Worm (Caenorhabditis elegans) whole organism, young adult: Measurements from ENCODE around the gene Y53C12B.1.

ENCODE experiments used
- B0035.1 ChIP-seq: sonication (generic microtip); optimal IDR thresholded peaks from 2 replicates; lab custom pipeline; 2016; ENCODE audit warnings: missing genetic modification characterization, mild to moderate bottlenecking, missing compliant biosample characterization, missing genotype, missing genetic modification reagents
- C17E4.6 ChIP-seq: fragments of 200-800 bp; sonication (Bioruptor generic); IDR thresholded peaks from 2 replicates; pipeline ENCODE4 v1.3.6; 2022; ENCODE audit warnings: missing genetic modification reagents, missing genetic modification characterization, missing compliant biosample characterization
- F10E7.11 ChIP-seq: sonication (generic microtip); optimal IDR thresholded peaks from 2 replicates; lab custom pipeline; 2017; ENCODE audit warnings: mild to moderate bottlenecking, missing genetic modification characterization, moderate library complexity, missing compliant biosample characterization
- F23B12.7 ChIP-seq: sonication (generic microtip); optimal IDR thresholded peaks from 2 replicates; lab custom pipeline; 2017; ENCODE audit warnings: missing genetic modification characterization, mild to moderate bottlenecking, missing compliant biosample characterization, antibody characterized with exemption, moderate library complexity; ENCODE audit not compliant: insufficient read depth
- F37B4.10 ChIP-seq: fragments of 200-800 bp; sonication (Bioruptor generic); IDR thresholded peaks from 2 replicates; pipeline ENCODE4 v1.3.6; 2022; ENCODE audit warnings: missing genetic modification characterization, missing compliant biosample characterization
- F52B5.7 ChIP-seq: sonication (generic microtip); optimal IDR thresholded peaks from 2 replicates; lab custom pipeline; 2016; ENCODE audit warnings: mild to moderate bottlenecking, missing genetic modification characterization, missing compliant biosample characterization
- F57A8.1 ChIP-seq: fragments of 200-800 bp; sonication (Bioruptor generic); optimal IDR thresholded peaks from 2 replicates; lab custom pipeline; 2018; ENCODE audit warnings: mild to moderate bottlenecking, missing genetic modification characterization, moderate library complexity, missing compliant biosample characterization
- Y56A3A.18 ChIP-seq: fragments of 200-800 bp; sonication (Bioruptor generic); IDR thresholded peaks from 2 replicates; pipeline ENCODE4 v1.3.6; 2022; ENCODE audit warnings: missing genetic modification reagents, missing genetic modification characterization, missing compliant biosample characterization
- Y79H2A.3 ChIP-seq: fragments of 200-800 bp; sonication (Bioruptor generic); conservative IDR thresholded peaks from 2 replicates; pipeline ENCODE4 v1.3.6; 2022; ENCODE audit warnings: missing genetic modification reagents, missing genetic modification characterization, missing compliant biosample characterization
- ZK185.1 ChIP-seq: sonication (generic microtip); optimal IDR thresholded peaks from 2 replicates; lab custom pipeline; 2016; ENCODE audit warnings: mild to moderate bottlenecking, missing genetic modification characterization, missing compliant biosample characterization; ENCODE audit not compliant: poor library complexity, severe bottlenecking
- attf-3 ChIP-seq: fragments of 200-800 bp; sonication (Bioruptor generic); conservative IDR thresholded peaks from 2 replicates; pipeline ENCODE4 v1.3.6; 2022; ENCODE audit warnings: missing genetic modification reagents, missing genetic modification characterization, missing compliant biosample characterization
- cebp-2 ChIP-seq: fragments of 200-800 bp; sonication (Bioruptor generic); IDR thresholded peaks from 2 replicates; pipeline ENCODE4 v1.3.6; 2022; ENCODE audit warnings: missing genetic modification characterization, missing compliant biosample characterization
- ceh-100 ChIP-seq: fragments of 200-800 bp; sonication (Bioruptor generic); IDR thresholded peaks from 2 replicates; pipeline ENCODE4 v1.3.6; 2022; ENCODE audit warnings: missing genetic modification reagents, missing genetic modification characterization, missing compliant biosample characterization
- ceh-58 ChIP-seq: fragments of 200-800 bp; sonication (Bioruptor generic); IDR thresholded peaks from 2 replicates; pipeline ENCODE4 v1.3.6; 2022; ENCODE audit warnings: missing genetic modification characterization, missing compliant biosample characterization
- chd-7 ChIP-seq: sonication (generic microtip); optimal IDR thresholded peaks from 2 replicates; lab custom pipeline; 2016; ENCODE audit warnings: mild to moderate bottlenecking, missing genetic modification characterization, moderate library complexity, missing compliant biosample characterization
- die-1 ChIP-seq: sonication (generic microtip); optimal IDR thresholded peaks from 2 replicates; lab custom pipeline; 2016; ENCODE audit warnings: missing genotype, mild to moderate bottlenecking, missing genetic modification characterization, missing compliant biosample characterization
- ekl-4 ChIP-seq: fragments of 200-800 bp; sonication (Bioruptor generic); IDR thresholded peaks from 2 replicates; pipeline ENCODE4 v1.3.6; 2022; ENCODE audit warnings: missing genetic modification reagents, missing genetic modification characterization, missing compliant biosample characterization
- hmg-20 ChIP-seq: fragments of 200-800 bp; sonication (Bioruptor generic); IDR thresholded peaks from 2 replicates; pipeline ENCODE4 v1.3.6; 2022; ENCODE audit warnings: missing genetic modification reagents, missing genetic modification characterization, missing compliant biosample characterization
- hrde-1 ChIP-seq: sonication (generic microtip); optimal IDR thresholded peaks from 2 replicates; lab custom pipeline; 2016; ENCODE audit warnings: missing genetic modification characterization, mild to moderate bottlenecking, missing compliant biosample characterization, moderate library complexity, missing genotype, missing genetic modification reagents, borderline replicate concordance
- lin-35 ChIP-seq, 3 experiments: fragments of 150-350 bp in 2 of 3; sonication (generic microtip) in 1 of 3; optimal IDR thresholded peaks; 2 replicates each; lab custom pipeline; 2014 to 2018; ENCODE audit warnings: missing biosample characterization in 3 of 3, missing genetic modification characterization in 3 of 3, missing genetic modification reagents in 3 of 3
- lir-1 ChIP-seq: fragments of 200-800 bp; sonication (Bioruptor generic); conservative IDR thresholded peaks from 2 replicates; pipeline ENCODE4 v1.3.6; 2022; ENCODE audit warnings: missing genetic modification reagents, missing genetic modification characterization, missing compliant biosample characterization
- lsl-1 ChIP-seq: fragments of 200-800 bp; sonication (Bioruptor generic); optimal IDR thresholded peaks from 2 replicates; lab custom pipeline; 2018; ENCODE audit warnings: mild to moderate bottlenecking, missing genetic modification characterization, moderate library complexity, missing compliant biosample characterization
- madf-8 ChIP-seq: fragments of 200-800 bp; sonication (Bioruptor generic); conservative IDR thresholded peaks from 2 replicates; pipeline ENCODE4 v1.3.6; 2022; ENCODE audit warnings: missing genetic modification reagents, missing genetic modification characterization, missing compliant biosample characterization
- mel-28 ChIP-seq: sonication (generic microtip); optimal IDR thresholded peaks from 2 replicates; lab custom pipeline; 2016; ENCODE audit warnings: borderline replicate concordance, mild to moderate bottlenecking, missing genetic modification characterization, missing compliant biosample characterization
- mes-4 ChIP-seq: sonication (generic microtip); optimal IDR thresholded peaks from 2 replicates; lab custom pipeline; 2016; ENCODE audit warnings: missing genotype, missing genetic modification characterization, missing compliant biosample characterization
- nfyb-1 ChIP-seq: fragments of 200-800 bp; sonication (Bioruptor generic); IDR thresholded peaks from 2 replicates; pipeline ENCODE4 v1.3.6; 2022; ENCODE audit warnings: missing genetic modification reagents, missing genetic modification characterization, missing compliant biosample characterization
- nhr-120 ChIP-seq: fragments of 200-800 bp; sonication (Bioruptor generic); IDR thresholded peaks from 2 replicates; pipeline ENCODE4 v1.3.6; 2022; ENCODE audit warnings: missing genetic modification characterization, missing compliant biosample characterization
- pha-4 ChIP-seq: fragments of 150-350 bp; sonication (generic microtip); optimal IDR thresholded peaks from 2 replicates; lab custom pipeline; 2014; ENCODE audit warnings: missing biosample characterization, missing genetic modification reagents, missing genetic modification characterization
- rcor-1 ChIP-seq: fragments of 200-800 bp; sonication (Bioruptor generic); IDR thresholded peaks from 2 replicates; pipeline ENCODE4 v1.3.6; 2022; ENCODE audit warnings: missing genetic modification reagents, missing genetic modification characterization, missing compliant biosample characterization
- repo-1 ChIP-seq: sonication (generic microtip); optimal IDR thresholded peaks from 2 replicates; lab custom pipeline; 2017; ENCODE audit warnings: mild to moderate bottlenecking, missing genetic modification characterization, missing compliant biosample characterization
- snpc-1.1 ChIP-seq: sonication (generic microtip); optimal IDR thresholded peaks from 2 replicates; lab custom pipeline; 2017; ENCODE audit warnings: missing genetic modification characterization, mild to moderate bottlenecking, missing compliant biosample characterization, antibody characterized with exemption, moderate library complexity, missing genotype, missing genetic modification reagents; ENCODE audit not compliant: insufficient read depth
- tbp1 ChIP-seq: fragments of 200-800 bp; sonication (Bioruptor generic); optimal IDR thresholded peaks from 2 replicates; lab custom pipeline; 2018; ENCODE audit warnings: mild to moderate bottlenecking, missing genetic modification characterization, missing compliant biosample characterization
- tbx-9 ChIP-seq: sonication (generic microtip); optimal IDR thresholded peaks from 2 replicates; lab custom pipeline; 2016; ENCODE audit warnings: borderline replicate concordance, missing genetic modification characterization, inconsistent platforms, missing compliant biosample characterization
- unc-130 ChIP-seq: sonication (generic microtip); optimal IDR thresholded peaks from 2 replicates; lab custom pipeline; 2016; ENCODE audit warnings: missing genetic modification reagents, missing genetic modification characterization, missing compliant biosample characterization
- xnd-1 ChIP-seq: sonication (generic microtip); optimal IDR thresholded peaks from 2 replicates; lab custom pipeline; 2016; ENCODE audit warnings: missing genotype, missing genetic modification reagents, missing genetic modification characterization, missing compliant biosample characterization
- ztf-25 ChIP-seq: fragments of 200-800 bp; sonication (Bioruptor generic); IDR thresholded peaks from 2 replicates; pipeline ENCODE4 v1.3.6; 2022; ENCODE audit warnings: missing genetic modification reagents, missing genetic modification characterization, missing compliant biosample characterization
- ztf-26 ChIP-seq: sonication (generic microtip); optimal IDR thresholded peaks from 2 replicates; lab custom pipeline; 2017; ENCODE audit warnings: missing genetic modification characterization, missing compliant biosample characterization

Gene Y53C12B.1

ce11 chrII:9757651-9758282, 11.9 kb upstream of the Y53C12B.1 start, which contains the start of gene shk-1:
shk-1 (plus strand) TSS chrII:9758232.
- TF ChIP-seq C17E4.6 (GFP tag; lab: Robert Waterston, UW) (no peak), nfyb-1 (GFP tag; lab: Robert Waterston, UW) (no peak), cebp-2 (GFP tag; lab: Robert Waterston, UW) (no peak), ztf-26 (tag; lab: Kevin White, UChicago) (no peak), F57A8.1 (GFP tag; lab: Kevin White, UChicago) (no peak), pha-4 (tag; lab: Kevin White, UChicago) (no peak), ZK185.1 (tag; lab: Kevin White, UChicago) (no peak), F52B5.7 (tag; lab: Kevin White, UChicago) (no peak), hmg-20 (GFP tag; lab: Robert Waterston, UW) (no peak), snpc-1.1 (tag; lab: Kevin White, UChicago) (no peak), madf-8 (GFP tag; lab: Robert Waterston, UW) (no peak), die-1 (tag; lab: Kevin White, UChicago) (no peak), F10E7.11 (tag; lab: Kevin White, UChicago) (no peak), hrde-1 (tag; lab: Kevin White, UChicago) (no peak), mel-28 (tag; lab: Kevin White, UChicago) (no peak), mes-4 (no peak), F23B12.7 (tag; lab: Kevin White, UChicago) (no peak), ekl-4 (no peak), lsl-1 (no peak)

DNA sequence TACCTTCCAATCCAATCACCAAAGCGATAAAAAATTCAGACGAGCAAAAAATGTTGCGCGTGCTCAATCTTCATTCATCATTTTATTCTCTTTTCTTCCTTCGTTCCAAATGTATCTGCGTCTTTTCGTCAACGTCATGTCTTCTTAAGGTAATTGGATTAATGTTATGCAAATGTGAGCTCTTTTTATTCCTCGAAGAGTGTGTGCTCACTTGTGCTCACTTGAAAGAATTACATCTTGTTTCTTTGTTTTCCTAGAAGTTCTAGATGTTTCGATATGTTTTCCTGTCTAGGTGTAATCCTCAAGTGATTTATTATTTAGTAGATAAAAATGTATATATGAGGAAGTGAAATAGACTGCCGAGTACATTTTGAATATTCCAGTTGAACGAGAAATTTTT, 9.5 kb upstream of the Y53C12B.1 start:
- no peak for TF ChIP-seq xnd-1 (tag; lab: Kevin White, UChicago)
- no peak for TF ChIP-seq Y79H2A.3 (GFP tag; lab: Robert Waterston, UW)
- no peak for TF ChIP-seq attf-3 (GFP tag; lab: Robert Waterston, UW)
- TF ChIP-seq lin-35 (GFP tag; optimal IDR thresholded peaks at IDR 0.05; lab: Kevin White, UChicago): no peak
- no peak for TF ChIP-seq lir-1 (GFP tag; lab: Robert Waterston, UW)
- TF ChIP-seq tbx-9 (tag; lab: Kevin White, UChicago): no peak
- TF ChIP-seq ceh-100: no peak
- TF ChIP-seq tbp1 (GFP tag; lab: Kevin White, UChicago): no peak
- TF ChIP-seq unc-130 (GFP tag; lab: Kevin White, UChicago): no peak
- no peak for TF ChIP-seq F37B4.10 (GFP tag; lab: Robert Waterston, UW)
- no peak for TF ChIP-seq B0035.1 (tag; lab: Kevin White, UChicago)
- TF ChIP-seq ceh-58 (GFP tag; lab: Robert Waterston, UW): no peak
- TF ChIP-seq F23B12.7 (tag; lab: Kevin White, UChicago): no peak
- no peak for TF ChIP-seq Y56A3A.18
- no peak for TF ChIP-seq repo-1 (tag; lab: Kevin White, UChicago)
- no peak for TF ChIP-seq nhr-120 (GFP tag; lab: Robert Waterston, UW)
- no peak for TF ChIP-seq chd-7 (tag; lab: Kevin White, UChicago)
- no peak for TF ChIP-seq rcor-1 (GFP tag; lab: Robert Waterston, UW)
- TF ChIP-seq ztf-25 (GFP tag; lab: Robert Waterston, UW): no peak
